Worm (Caenorhabditis elegans) whole organism, young adult: ENCODE measurements around the gene sam-4.

Source experiments
- B0035.1 ChIP-seq: sonication (generic microtip); optimal IDR thresholded peaks from 2 replicates; lab custom pipeline; 2016; ENCODE audit warnings: missing genetic modification characterization, mild to moderate bottlenecking, missing compliant biosample characterization, missing genotype, missing genetic modification reagents
- F33H1.4 ChIP-seq: fragments of 200-800 bp; sonication (Bioruptor generic); IDR thresholded peaks from 2 replicates; pipeline ENCODE4 v1.3.6; 2022; ENCODE audit warnings: missing genetic modification reagents, missing genetic modification characterization, missing compliant biosample characterization
- F57A8.1 ChIP-seq: fragments of 200-800 bp; sonication (Bioruptor generic); optimal IDR thresholded peaks from 2 replicates; lab custom pipeline; 2018; ENCODE audit warnings: mild to moderate bottlenecking, missing genetic modification characterization, moderate library complexity, missing compliant biosample characterization
- K11D2.4 ChIP-seq: fragments of 200-800 bp; sonication (Bioruptor generic); IDR thresholded peaks from 2 replicates; pipeline ENCODE4 v1.3.6; 2022; ENCODE audit warnings: missing genetic modification reagents, missing genetic modification characterization, missing compliant biosample characterization
- Y95B8A.8 ChIP-seq: fragments of 200-800 bp; sonication (Bioruptor generic); IDR thresholded peaks from 2 replicates; pipeline ENCODE4 v1.3.6; 2022; ENCODE audit warnings: missing genetic modification reagents, missing genetic modification characterization, missing compliant biosample characterization
- attf-5 ChIP-seq: fragments of 200-800 bp; sonication (Bioruptor generic); optimal IDR thresholded peaks from 2 replicates; lab custom pipeline; 2018; ENCODE audit warnings: mild to moderate bottlenecking, missing genetic modification characterization, missing compliant biosample characterization
- dpl-1 ChIP-seq: fragments of 150-350 bp; optimal IDR thresholded peaks from 2 replicates; lab custom pipeline; 2014; ENCODE audit warnings: missing biosample characterization, missing genetic modification reagents, missing genetic modification characterization
- egrh-3 ChIP-seq: fragments of 200-800 bp; sonication (Bioruptor generic); IDR thresholded peaks from 2 replicates; pipeline ENCODE4 v1.3.6; 2022; ENCODE audit warnings: missing genetic modification reagents, missing genetic modification characterization, missing compliant biosample characterization
- gei-17 ChIP-seq: fragments of 200-800 bp; sonication (Bioruptor generic); optimal IDR thresholded peaks from 2 replicates; lab custom pipeline; 2018; ENCODE audit warnings: mild to moderate bottlenecking, missing genetic modification characterization, missing compliant biosample characterization
- let-607 ChIP-seq, 2 experiments: fragments of 200-800 bp in 1 of 2; sonication (Bioruptor generic) in 1 of 2; sonication (generic microtip) in 1 of 2; optimal IDR thresholded peaks; 2 replicates each; lab custom pipeline; 2016 to 2018; ENCODE audit warnings: mild to moderate bottlenecking in 2 of 2, missing compliant biosample characterization in 2 of 2, missing genetic modification characterization in 2 of 2, moderate library complexity in 2 of 2, missing genotype in 1 of 2
- nfya-2 ChIP-seq: fragments of 200-800 bp; sonication (Bioruptor generic); IDR thresholded peaks from 2 replicates; pipeline ENCODE4 v1.3.6; 2022; ENCODE audit warnings: missing genetic modification reagents, missing genetic modification characterization, missing compliant biosample characterization
- nhr-27 ChIP-seq: fragments of 200-800 bp; sonication (Bioruptor generic); optimal IDR thresholded peaks from 2 replicates; lab custom pipeline; 2018; ENCODE audit warnings: mild to moderate bottlenecking, missing genetic modification characterization, moderate library complexity, missing compliant biosample characterization
- snpc-4 ChIP-seq, 5 experiments: fragments of 150-350 bp in 1 of 5; sonication (generic microtip) in 4 of 5; optimal IDR thresholded peaks; 2 replicates each; lab custom pipeline; 2014 to 2018; ENCODE audit warnings: missing genetic modification characterization in 5 of 5, missing biosample characterization in 3 of 5, antibody characterized with exemption in 2 of 5, mild to moderate bottlenecking in 2 of 5, missing compliant biosample characterization in 2 of 5, missing genotype in 2 of 5, moderate library complexity in 2 of 5, missing genetic modification reagents in 1 of 5

DNA sequence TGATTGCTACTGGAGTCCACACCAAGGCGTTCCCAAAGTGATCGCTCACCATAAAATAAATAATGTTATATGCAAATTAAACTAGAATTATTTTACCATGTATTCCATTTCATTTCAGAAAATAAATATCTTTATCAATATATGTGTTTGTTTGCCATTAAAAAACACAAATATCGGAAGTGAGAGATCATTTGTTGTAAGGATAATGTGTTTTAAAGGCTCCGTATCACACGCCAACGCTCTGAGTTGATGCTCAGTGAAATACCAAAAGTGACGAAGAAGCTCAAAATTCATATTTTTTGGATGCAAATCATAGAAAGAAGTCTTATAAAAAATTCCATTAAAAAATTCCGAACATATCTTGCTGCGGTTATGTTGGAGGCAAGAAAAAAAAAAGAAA is 47.1 kb upstream of the sam-4 start:
- TF ChIP-seq F33H1.4 (GFP tag; lab: Robert Waterston, UW) = no peak
- no peak for TF ChIP-seq nfya-2 (GFP tag; lab: Robert Waterston, UW)
- TF ChIP-seq K11D2.4 (GFP tag; lab: Robert Waterston, UW) = no peak
- no peak for TF ChIP-seq B0035.1 (tag; lab: Kevin White, UChicago)
- no peak for TF ChIP-seq nhr-27 (tag; lab: Kevin White, UChicago)
- TF ChIP-seq gei-17 = no peak
- TF ChIP-seq egrh-3 (GFP tag; lab: Robert Waterston, UW) = no peak
- no peak for TF ChIP-seq Y95B8A.8 (GFP tag; lab: Robert Waterston, UW)
- no peak for TF ChIP-seq attf-5 (GFP tag; lab: Kevin White, UChicago)
- no peak for TF ChIP-seq dpl-1 (GFP tag; lab: Kevin White, UChicago)
- TF ChIP-seq let-607 (tag; optimal IDR thresholded peaks at IDR 0.05; lab: Kevin White, UChicago) = no peak
- TF ChIP-seq snpc-4 (GFP tag; optimal IDR thresholded peaks at IDR 0.05; lab: Kevin White, UChicago) = no peak
- TF ChIP-seq snpc-4 (tag; optimal IDR thresholded peaks at IDR 0.05; lab: Kevin White, UChicago) = no peak
- no peak for TF ChIP-seq F57A8.1 (GFP tag; lab: Kevin White, UChicago)
